Fruit fly (Drosophila melanogaster) whole organism, embryonic: ENCODE results near the gene fw.

Experiments used
- CG14050 ChIP-seq: fragments of 200-800 bp; sonication (Bioruptor generic); IDR thresholded peaks from 3 replicates; pipeline ENCODE4 v1.3.6; 2022; ENCODE audit warnings: missing biosample characterization, missing genetic modification characterization
- CHES-1-like ChIP-seq: fragments of 200-800 bp; sonication (Bioruptor generic); optimal IDR thresholded peaks from 2 replicates; lab custom pipeline; 2016; ENCODE audit warnings: missing biosample characterization, missing genetic modification characterization
- Nf-YC ChIP-seq: fragments of 200-800 bp; optimal IDR thresholded peaks from 3 replicates; lab custom pipeline; 2019; ENCODE audit warnings: missing biosample characterization, mild to moderate bottlenecking, missing genetic modification characterization, moderate library complexity
- btn ChIP-seq: fragments of 200-800 bp; sonication (Bioruptor generic); optimal IDR thresholded peaks from 2 replicates; lab custom pipeline; 2016; ENCODE audit warnings: missing biosample characterization, missing genetic modification characterization
- lola ChIP-seq, 3 experiments: fragments of >200 bp in 2 of 3; fragments of 200-800 bp in 1 of 3; sonication (Bioruptor generic) in 1 of 3; optimal IDR thresholded peaks; 2 replicates each; lab custom pipeline; 2017 to 2019; ENCODE audit warnings: missing biosample characterization in 3 of 3, missing genetic modification characterization in 3 of 3, mild to moderate bottlenecking in 1 of 3, moderate library complexity in 1 of 3

- TF ChIP-seq btn (GFP tag; lab: Kevin White, UChicago) (no peak), Nf-YC (tag; lab: Kevin White, UChicago) (no peak), CHES-1-like (no peak), CG14050 (GFP tag; lab: Robert Waterston, UW) (no peak), lola (GFP tag; optimal IDR thresholded peaks at IDR 0.05; lab: Kevin White, UChicago) (no peak)
Observed at dm6 chrX:12001005-12001404, 2.7 kb downstream of the fw start.
